Fruit fly (Drosophila melanogaster) Kc167 (cell line): ENCODE measurements around the gene CG9757.

Experiments
- Myc ChIP-seq: fragments of >200 bp; optimal IDR thresholded peaks from 2 replicates; lab custom pipeline; 2017; ENCODE audit warnings: missing external identifiers
- h ChIP-seq: fragments of >200 bp; optimal IDR thresholded peaks from 3 replicates; lab custom pipeline; 2018; ENCODE audit warnings: missing external identifiers
- insv ChIP-seq: fragments of >200 bp; optimal IDR thresholded peaks from 3 replicates; lab custom pipeline; 2018; ENCODE audit warnings: missing external identifiers
- psq ChIP-seq: fragments of >200 bp; optimal IDR thresholded peaks from 2 replicates; lab custom pipeline; 2017; ENCODE audit warnings: missing external identifiers
- ttk ChIP-seq: sonication (Bioruptor generic); optimal IDR thresholded peaks from 2 replicates; lab custom pipeline; 2017; ENCODE audit warnings: missing external identifiers

dm6 chr3R:13596409-13596808 is 15.8 kb downstream of the CG9757 start:
- TF ChIP-seq psq (no peak), Myc (no peak), ttk (lab: Kevin White, UChicago) (no peak), insv (lab: Kevin White, UChicago) (no peak), h (lab: Kevin White, UChicago) (no peak)
